Worm (Caenorhabditis elegans): Measurements from ENCODE around the gene T13H5.1.

DNA sequence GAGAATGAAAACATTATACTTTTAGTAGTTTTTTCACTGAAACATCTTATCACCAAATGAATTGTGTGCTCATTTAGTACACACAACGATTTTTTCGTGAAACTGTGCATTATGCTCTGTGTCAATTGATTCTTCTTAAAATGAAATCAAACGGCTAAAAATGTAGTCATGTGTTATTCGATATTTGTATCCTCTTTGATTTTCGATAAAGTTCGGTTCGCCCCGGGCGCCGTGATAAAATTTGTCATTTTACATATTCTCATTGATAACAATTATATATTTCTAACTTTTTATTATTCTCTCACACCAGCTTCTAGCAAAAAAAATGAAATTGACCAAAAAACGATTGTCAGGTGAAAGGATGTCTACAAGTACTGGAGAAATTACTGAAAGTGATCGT, 5.9 kb upstream of the T13H5.1 start, which contains the start of gene ctg-2:
- no peak for TF ChIP-seq hlh-13 (GFP tag; optimal IDR thresholded peaks at IDR 0.05)
- no peak for TF ChIP-seq ets-4 (tag; optimal IDR thresholded peaks at IDR 0.05)
- no peak for TF ChIP-seq pag-3 (tag; optimal IDR thresholded peaks at IDR 0.05; ENCODE audit: borderline replicate concordance)
- TF ChIP-seq pqm-1 (tag; optimal IDR thresholded peaks at IDR 0.05): no peak
- TF ChIP-seq npax-4 (tag; optimal IDR thresholded peaks at IDR 0.05): no peak
- TF ChIP-seq hlh-30 (tag; optimal IDR thresholded peaks at IDR 0.05; ENCODE audit: insufficient read depth): no peak
- TF ChIP-seq ceh-9 (tag; optimal IDR thresholded peaks at IDR 0.05): no peak
- no peak for TF ChIP-seq rnt-1 (tag; optimal IDR thresholded peaks at IDR 0.05)
- TF ChIP-seq ceh-19 (GFP tag; optimal IDR thresholded peaks at IDR 0.05): no peak
- no peak for TF ChIP-seq ama-1 (optimal IDR thresholded peaks at IDR 0.05)
- no peak for TF ChIP-seq hlh-6 (tag; optimal IDR thresholded peaks at IDR 0.05)
- TF ChIP-seq C08G9.2 (tag; optimal IDR thresholded peaks at IDR 0.05): no peak

All from whole organism, late embryonic.